Fruit fly (Drosophila melanogaster): ENCODE results near the gene CG31643.

The CG31643 gene

dm6 chr2L:6006508-6007232 lies 31.2 kb upstream of the CG31643 start, which contains the start of gene Gal (continued):
- TF ChIP-seq dmrt99B (tag; optimal IDR thresholded peaks at IDR 0.05) (no peak), vnd (GFP tag; IDR thresholded peaks at IDR 0.05; ENCODE audit: partially characterized antibody) (0 out of 3 replicates have a peak, but pooled peaks have one; percentile 27)

DNA sequence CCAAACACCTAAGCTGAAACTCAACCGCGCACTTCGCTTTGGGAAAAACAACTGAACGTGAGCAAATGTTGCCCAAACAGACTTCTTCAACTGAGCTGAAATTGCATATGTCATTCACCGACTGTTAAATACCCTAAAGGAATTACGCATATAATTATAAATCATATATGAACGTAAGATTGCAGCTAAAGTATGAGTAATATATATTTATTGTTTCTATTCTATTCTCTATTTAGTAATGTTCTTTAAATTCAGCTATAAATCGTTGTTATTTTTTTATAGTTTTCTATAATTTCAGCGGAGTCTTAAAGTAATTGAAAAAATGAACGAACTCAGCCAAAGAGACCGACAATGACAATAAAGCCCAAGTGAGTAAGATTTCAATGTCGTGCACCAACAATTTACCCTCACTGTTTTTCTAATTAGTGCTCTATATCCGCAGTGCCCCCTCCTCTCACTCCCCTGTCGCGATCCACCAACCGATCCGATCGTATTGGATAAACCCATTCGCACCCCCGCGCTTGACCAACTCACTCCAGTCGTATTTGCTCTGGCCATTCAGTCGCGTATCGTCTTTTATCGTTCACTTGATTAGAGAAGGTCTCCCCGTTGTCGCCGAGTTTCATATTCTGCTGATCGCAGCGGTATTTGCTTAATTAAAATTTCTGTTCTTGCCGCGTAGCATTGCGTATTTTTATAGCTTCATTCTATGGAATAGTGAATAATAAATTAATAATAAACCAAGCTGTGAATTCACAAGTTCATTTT lies 25.4 kb upstream of the CG31643 start, which contains the start of gene CG9098:
CG9098 (minus strand) TSS at position 36 of the 768 bp plus-strand sequence.
- TF ChIP-seq ap (GFP tag; IDR thresholded peaks at IDR 0.05) (no peak), pnt (GFP tag; optimal IDR thresholded peaks at IDR 0.05) (no peak), nmo (GFP tag; optimal IDR thresholded peaks at IDR 0.05) (no peak), CG43689 (GFP tag; IDR thresholded peaks at IDR 0.05) (no peak), CG3726 (GFP tag; IDR thresholded peaks at IDR 0.05) (no peak), NC2β (GFP tag; optimal IDR thresholded peaks at IDR 0.05) (no peak), ash1 (GFP tag; optimal IDR thresholded peaks at IDR 0.05) (no peak), Doc3 (GFP tag; IDR thresholded peaks at IDR 0.05; ENCODE audit: partially characterized antibody) (no peak), abd-A (tag; optimal IDR thresholded peaks at IDR 0.05) (no peak), CG12219 (GFP tag; optimal IDR thresholded peaks at IDR 0.05) (no peak), Hmr (GFP tag; optimal IDR thresholded peaks at IDR 0.05) (no peak), CG17328 (GFP tag; IDR thresholded peaks at IDR 0.05) (no peak), bigmax (GFP tag; optimal IDR thresholded peaks at IDR 0.05) (no peak), slbo (GFP tag; IDR thresholded peaks at IDR 0.05) (no peak), sens-2 (GFP tag; IDR thresholded peaks at IDR 0.05) (no peak), crol (GFP tag; IDR thresholded peaks at IDR 0.05) (peak; percentile 75), CG8388 (GFP tag; optimal IDR thresholded peaks at IDR 0.05) (peak; percentile 62), Mad (GFP tag; optimal IDR thresholded peaks at IDR 0.05) (no peak), Ets65A (GFP tag) (peak; percentile 28), otp (GFP tag; IDR thresholded peaks at IDR 0.05) (peak; percentile 10; the same call in 1 of the 3 replicates), exex (tag; optimal IDR thresholded peaks at IDR 0.05) (peak; percentile 65), CG10321 (GFP tag; IDR thresholded peaks at IDR 0.05) (no peak), eve (GFP tag; optimal IDR thresholded peaks at IDR 0.05) (no peak), tap (tag; optimal IDR thresholded peaks at IDR 0.05) (no peak), row (GFP tag; IDR thresholded peaks at IDR 0.05) (peak; percentile 44; the same call in 1 of the 3 replicates), CG12071 (GFP tag; optimal IDR thresholded peaks at IDR 0.05) (no peak), sima (GFP tag; optimal IDR thresholded peaks at IDR 0.05) (no peak), CG8290 (GFP tag; optimal IDR thresholded peaks at IDR 0.05) (no peak), CG8290 (tag; optimal IDR thresholded peaks at IDR 0.05) (no peak), CG4617 (GFP tag; optimal IDR thresholded peaks at IDR 0.05; ENCODE audit: borderline replicate concordance) (no peak), CG10654 (GFP tag; optimal IDR thresholded peaks at IDR 0.05) (no peak), D19A (tag; optimal IDR thresholded peaks at IDR 0.05) (peak; percentile 83), bab2 (GFP tag; optimal IDR thresholded peaks at IDR 0.05) (no peak), slp2 (GFP tag; optimal IDR thresholded peaks at IDR 0.05) (no peak), zfh1 (GFP tag; IDR thresholded peaks at IDR 0.05) (no peak), CG32772 (GFP tag; IDR thresholded peaks at IDR 0.05) (no peak), mirr (GFP tag; optimal IDR thresholded peaks at IDR 0.05) (peak; percentile 82), Taf1 (GFP tag; IDR thresholded peaks at IDR 0.05) (no peak), Lim3 (GFP tag; IDR thresholded peaks at IDR 0.05) (peak; percentile 61; the same call in 1 of the 2 replicates), rib (GFP tag; IDR thresholded peaks at IDR 0.05) (no peak), grn (GFP tag; optimal IDR thresholded peaks at IDR 0.05) (peak; percentile 72), Sin3A (optimal IDR thresholded peaks at IDR 0.05) (no peak), ab (GFP tag; optimal IDR thresholded peaks at IDR 0.05) (no peak), Rx (GFP tag; IDR thresholded peaks at IDR 0.05) (no peak), Bteb2 (GFP tag; optimal IDR thresholded peaks at IDR 0.05) (no peak), ttk (GFP tag; IDR thresholded peaks at IDR 0.05) (no peak)

All from whole organism, embryonic.